Worm (Caenorhabditis elegans): ENCODE data around the gene slc-25A26.

Gene slc-25A26

ce11 chrIV:8891131-8891530, 39.1 kb upstream of the slc-25A26 start, which contains the start of gene spr-2 (continued):
- TF ChIP-seq set-16 (GFP tag; IDR thresholded peaks at IDR 0.05) (no peak), F44E2.7 (GFP tag; IDR thresholded peaks at IDR 0.05) (no peak), fos-1 (tag; optimal IDR thresholded peaks at IDR 0.05) (no peak), nhr-48 (tag; optimal IDR thresholded peaks at IDR 0.05) (peak; percentile 26), madf-5 (GFP tag; IDR thresholded peaks at IDR 0.05) (no peak), ceh-20 (GFP tag; IDR thresholded peaks at IDR 0.05) (no peak), mdt-29 (GFP tag; IDR thresholded peaks at IDR 0.05) (no peak), egl-43 (GFP tag; IDR thresholded peaks at IDR 0.05) (no peak), mes-2 (tag; optimal IDR thresholded peaks at IDR 0.05; ENCODE audit: poor library complexity, severe bottlenecking) (no peak), lin-29 (GFP tag; IDR thresholded peaks at IDR 0.05) (no peak), unc-39 (tag; optimal IDR thresholded peaks at IDR 0.05) (no peak), unc-130 (GFP tag; optimal IDR thresholded peaks at IDR 0.05) (no peak), F26F4.8 (GFP tag; conservative IDR thresholded peaks at IDR 0.05) (no peak), Y75B8A.6 (GFP tag; IDR thresholded peaks at IDR 0.05) (no peak), daf-12 (tag; optimal IDR thresholded peaks at IDR 0.05) (no peak), F10B5.3 (tag; optimal IDR thresholded peaks at IDR 0.05) (no peak), attf-4 (tag; optimal IDR thresholded peaks at IDR 0.05) (no peak), dmd-8 (GFP tag; IDR thresholded peaks at IDR 0.05) (no peak), dmd-9 (GFP tag; IDR thresholded peaks at IDR 0.05) (no peak), vab-7 (GFP tag; IDR thresholded peaks at IDR 0.05) (peak; percentile 60), gei-8 (GFP tag; optimal IDR thresholded peaks at IDR 0.05) (no peak), nhr-41 (GFP tag; IDR thresholded peaks at IDR 0.05) (no peak), daf-16 (GFP tag; optimal IDR thresholded peaks at IDR 0.05) (peak; percentile 7 to 34), daf-16 (tag; optimal IDR thresholded peaks at IDR 0.05) (peak; percentile 62), rbr-2 (tag; optimal IDR thresholded peaks at IDR 0.05) (peak; percentile 73), ceh-82 (tag; optimal IDR thresholded peaks at IDR 0.05) (no peak), spr-1 (tag; optimal IDR thresholded peaks at IDR 0.05) (peak; percentile 33), pqm-1 (tag; optimal IDR thresholded peaks at IDR 0.05) (peak; percentile 1), skn-1 (tag; optimal IDR thresholded peaks at IDR 0.05) (no peak), Y105C5A.15 (GFP tag; IDR thresholded peaks at IDR 0.05) (no peak), mdl-1 (tag; optimal IDR thresholded peaks at IDR 0.05) (no peak), tag-97 (GFP tag; IDR thresholded peaks at IDR 0.05) (no peak), ceh-28 (tag; optimal IDR thresholded peaks at IDR 0.05) (no peak), lin-1 (GFP tag; IDR thresholded peaks at IDR 0.05) (no peak), nhr-237 (tag; optimal IDR thresholded peaks at IDR 0.05) (no peak), lim-7 (GFP tag; IDR thresholded peaks at IDR 0.05) (no peak), nhr-42 (GFP tag; IDR thresholded peaks at IDR 0.05) (no peak), php-3 (GFP tag; IDR thresholded peaks at IDR 0.05) (no peak), jun-1 (tag; optimal IDR thresholded peaks at IDR 0.05) (no peak), dve-1 (tag; optimal IDR thresholded peaks at IDR 0.05; ENCODE audit: insufficient read depth) (peak; percentile 67), tra-1 (GFP tag; IDR thresholded peaks at IDR 0.05) (no peak), duxl-1 (tag; optimal IDR thresholded peaks at IDR 0.05; ENCODE audit: poor library complexity) (peak; percentile 35), nhr-111 (GFP tag; optimal IDR thresholded peaks at IDR 0.05) (no peak), lin-39 (tag; optimal IDR thresholded peaks at IDR 0.05) (no peak), ceh-44 (GFP tag; IDR thresholded peaks at IDR 0.05) (no peak), zfp-3 (GFP tag; conservative IDR thresholded peaks at IDR 0.05) (no peak), spr-3 (GFP tag; optimal IDR thresholded peaks at IDR 0.05) (peak; percentile 32), Y48G9A.11 (GFP tag; IDR thresholded peaks at IDR 0.05) (no peak), ZK546.5 (tag; optimal IDR thresholded peaks at IDR 0.05) (no peak), nhr-77 (tag; optimal IDR thresholded peaks at IDR 0.05) (no peak), aly-2 (tag; optimal IDR thresholded peaks at IDR 0.05) (no peak), R02D3.7 (tag; optimal IDR thresholded peaks at IDR 0.05) (no peak), F37D6.2 (tag; optimal IDR thresholded peaks at IDR 0.05) (peak; percentile 35)
